Worm (Caenorhabditis elegans) whole organism, midembryonic: Measurements from ENCODE around the gene ify-1.

ENCODE experiments used
- T22C8.4 ChIP-seq: fragments of 200-800 bp; sonication (Bioruptor generic); IDR thresholded peaks from 2 replicates; pipeline ENCODE4 v1.3.6; 2022; ENCODE audit warnings: missing genetic modification characterization, missing compliant biosample characterization
- cog-1 ChIP-seq: sonication (generic microtip); optimal IDR thresholded peaks from 2 replicates; lab custom pipeline; 2016; ENCODE audit warnings: missing genetic modification characterization, missing compliant biosample characterization
- flt-1 ChIP-seq: fragments of 200-800 bp; sonication (Bioruptor generic); IDR thresholded peaks from 2 replicates; pipeline ENCODE4 v1.3.6; 2022; ENCODE audit warnings: missing genetic modification characterization, missing compliant biosample characterization
- klf-2 ChIP-seq: fragments of 200-800 bp; sonication (Bioruptor generic); conservative IDR thresholded peaks from 2 replicates; pipeline ENCODE4 v1.3.6; 2022; ENCODE audit warnings: missing genetic modification reagents, missing genetic modification characterization, missing compliant biosample characterization
- med-1 ChIP-seq: sonication (generic microtip); optimal IDR thresholded peaks from 2 replicates; lab custom pipeline; 2017; ENCODE audit warnings: missing genetic modification characterization, mild to moderate bottlenecking, missing compliant biosample characterization, antibody characterized with exemption, missing genetic modification reagents; ENCODE audit not compliant: insufficient read depth
- ref-1 ChIP-seq: fragments of 200-800 bp; sonication (Bioruptor generic); conservative IDR thresholded peaks from 2 replicates; pipeline ENCODE4 v1.3.6; 2022; ENCODE audit warnings: missing genetic modification reagents, missing genetic modification characterization, missing compliant biosample characterization
- tab-1 ChIP-seq: fragments of 200-800 bp; sonication (Bioruptor generic); IDR thresholded peaks from 2 replicates; pipeline ENCODE4 v1.3.6; 2022; ENCODE audit warnings: missing genetic modification characterization, missing compliant biosample characterization
- ztf-23 ChIP-seq: fragments of 200-800 bp; sonication (Bioruptor generic); IDR thresholded peaks from 2 replicates; pipeline ENCODE4 v1.3.6; 2022; ENCODE audit warnings: missing genetic modification reagents, missing genetic modification characterization, missing compliant biosample characterization
- ztf-29 ChIP-seq: fragments of 200-800 bp; sonication (Bioruptor generic); IDR thresholded peaks from 2 replicates; pipeline ENCODE4 v1.3.6; 2022; ENCODE audit warnings: missing genetic modification reagents, missing genetic modification characterization, missing compliant biosample characterization

The ify-1 gene

DNA sequence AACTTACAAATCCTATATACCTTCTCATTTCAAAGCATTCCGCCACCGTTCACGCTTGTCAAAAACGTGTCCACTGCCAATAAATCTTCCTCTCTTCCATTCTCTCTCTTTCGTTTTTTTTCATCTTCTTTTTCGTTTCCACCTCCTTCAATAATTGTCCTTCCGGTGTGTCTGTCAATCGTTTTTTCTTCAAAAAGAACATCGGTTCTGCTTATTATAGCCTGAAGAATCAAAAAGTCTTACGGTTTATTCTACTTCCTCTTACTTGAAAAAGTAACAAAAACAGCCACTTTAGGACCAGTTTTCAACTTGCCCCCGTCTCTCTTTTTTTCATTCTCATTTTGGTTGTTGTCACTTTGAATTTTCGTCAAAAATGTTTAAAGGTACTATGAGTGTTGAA lies 5.7 kb downstream of the ify-1 start:
- TF ChIP-seq klf-2 (GFP tag; lab: Robert Waterston, UW) (no peak), ztf-23 (no peak), tab-1 (GFP tag; lab: Robert Waterston, UW) (no peak), ztf-29 (no peak), flt-1 (GFP tag; lab: Robert Waterston, UW) (no peak), cog-1 (tag; lab: Kevin White, UChicago) (no peak), T22C8.4 (no peak), ref-1 (GFP tag; lab: Robert Waterston, UW) (no peak), med-1 (GFP tag; lab: Kevin White, UChicago) (no peak)

DNA sequence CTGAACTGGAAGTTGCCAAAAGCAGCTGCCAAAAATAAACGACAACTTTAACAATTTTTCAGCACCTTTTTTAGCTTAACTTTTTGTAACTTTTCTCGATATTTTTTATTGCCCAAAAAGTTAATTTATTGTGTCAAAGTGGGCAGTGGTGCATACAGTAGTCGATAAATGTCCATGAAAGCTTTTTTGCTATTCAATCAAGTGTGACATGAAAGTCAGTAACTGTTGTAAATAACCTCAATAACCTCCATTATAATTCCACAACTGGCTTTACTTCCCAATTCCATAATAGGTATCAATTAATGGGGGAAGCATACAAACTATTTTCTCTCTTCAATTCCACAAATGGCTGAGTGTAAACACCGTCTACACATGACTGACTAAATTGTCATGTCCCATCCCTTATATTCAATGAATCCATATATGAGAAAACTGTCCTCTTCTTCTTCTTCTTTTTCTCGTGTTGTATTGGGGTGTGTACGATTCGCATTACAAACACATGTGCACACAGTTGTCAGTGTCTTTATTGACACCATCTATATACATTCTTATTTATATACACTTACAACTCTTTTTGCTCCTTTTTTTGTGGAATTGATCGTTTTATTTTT lies 6.7 kb downstream of the ify-1 start:
- TF ChIP-seq ztf-23 (no peak), tab-1 (GFP tag; lab: Robert Waterston, UW) (no peak), T22C8.4 (no peak), flt-1 (GFP tag; lab: Robert Waterston, UW) (no peak), med-1 (GFP tag; lab: Kevin White, UChicago) (no peak), klf-2 (GFP tag; lab: Robert Waterston, UW) (no peak), ztf-29 (no peak), ref-1 (GFP tag; lab: Robert Waterston, UW) (no peak), cog-1 (tag; lab: Kevin White, UChicago) (no peak)

DNA sequence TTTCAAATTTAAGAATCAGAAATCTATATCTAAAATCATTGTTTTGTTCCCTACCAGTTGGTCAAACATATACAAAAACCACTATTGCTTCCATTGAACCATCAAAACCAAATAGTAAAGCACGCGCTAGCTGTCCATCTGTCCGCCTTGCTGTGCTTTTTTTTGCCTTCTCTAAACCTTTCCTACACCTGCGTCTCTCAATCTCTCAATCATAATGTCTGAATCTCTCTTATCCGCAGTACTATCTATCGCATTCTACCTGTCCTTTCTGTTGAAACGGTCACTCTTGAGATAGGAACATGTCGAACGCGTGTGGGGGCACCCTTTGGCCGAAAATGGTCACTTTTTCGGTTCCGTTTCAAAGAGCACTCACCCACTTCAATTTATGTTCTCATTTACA lies 7.7 kb downstream of the ify-1 start:
- TF ChIP-seq med-1 (GFP tag; lab: Kevin White, UChicago) (no peak), cog-1 (tag; lab: Kevin White, UChicago) (peak; percentile 7)

DNA sequence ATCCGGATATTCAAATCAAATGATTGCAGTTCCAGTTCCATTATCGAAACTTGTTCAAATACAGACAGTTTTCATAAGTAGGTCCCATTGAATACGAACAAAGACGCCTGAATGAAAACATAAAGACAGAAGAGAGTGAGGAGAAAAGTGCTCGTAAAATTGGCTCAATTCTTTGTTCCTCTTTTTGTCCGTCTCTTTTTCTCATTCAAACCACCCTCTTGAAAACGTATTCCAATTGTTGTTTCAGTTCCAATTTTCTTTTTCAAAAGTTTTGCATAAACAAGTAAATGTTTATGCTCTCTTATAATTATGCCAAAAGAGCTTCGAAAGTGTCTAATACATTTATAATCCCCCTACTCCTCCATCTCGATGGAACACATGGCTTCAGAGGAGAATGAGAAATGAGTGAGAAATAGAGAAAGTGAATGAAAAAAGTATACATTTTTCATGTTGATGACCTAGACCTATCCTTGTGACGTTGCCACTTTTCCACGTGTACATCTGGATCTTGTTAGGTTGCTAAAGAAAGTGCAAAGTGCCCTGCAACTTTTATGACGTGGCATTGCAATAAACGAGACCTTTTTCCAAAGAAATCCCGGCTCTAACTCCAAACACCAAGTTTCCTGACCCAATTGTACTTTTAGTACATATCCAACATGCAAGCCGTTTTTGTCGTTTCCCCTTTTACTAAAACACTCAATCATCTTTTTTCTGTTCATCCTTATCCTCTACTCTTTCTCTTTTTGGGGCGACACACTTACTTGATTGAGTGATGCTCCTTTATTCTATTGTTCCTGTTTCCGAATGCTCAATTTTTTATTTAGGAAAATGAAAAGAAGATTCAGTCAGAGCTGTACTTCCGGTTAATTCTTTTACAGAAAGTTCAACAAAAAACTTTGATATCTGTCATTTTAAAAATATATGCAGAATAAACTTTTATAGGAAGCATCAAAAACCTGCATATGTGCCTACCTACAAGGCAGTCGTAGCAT lies 8.5 kb downstream of the ify-1 start:
- TF ChIP-seq ztf-29 (no peak), ztf-23 (no peak), flt-1 (GFP tag; lab: Robert Waterston, UW) (no peak), T22C8.4 (no peak), cog-1 (tag; lab: Kevin White, UChicago) (no peak), ref-1 (GFP tag; lab: Robert Waterston, UW) (no peak), klf-2 (GFP tag; lab: Robert Waterston, UW) (no peak), tab-1 (GFP tag; lab: Robert Waterston, UW) (no peak), med-1 (GFP tag; lab: Kevin White, UChicago) (no peak)

DNA sequence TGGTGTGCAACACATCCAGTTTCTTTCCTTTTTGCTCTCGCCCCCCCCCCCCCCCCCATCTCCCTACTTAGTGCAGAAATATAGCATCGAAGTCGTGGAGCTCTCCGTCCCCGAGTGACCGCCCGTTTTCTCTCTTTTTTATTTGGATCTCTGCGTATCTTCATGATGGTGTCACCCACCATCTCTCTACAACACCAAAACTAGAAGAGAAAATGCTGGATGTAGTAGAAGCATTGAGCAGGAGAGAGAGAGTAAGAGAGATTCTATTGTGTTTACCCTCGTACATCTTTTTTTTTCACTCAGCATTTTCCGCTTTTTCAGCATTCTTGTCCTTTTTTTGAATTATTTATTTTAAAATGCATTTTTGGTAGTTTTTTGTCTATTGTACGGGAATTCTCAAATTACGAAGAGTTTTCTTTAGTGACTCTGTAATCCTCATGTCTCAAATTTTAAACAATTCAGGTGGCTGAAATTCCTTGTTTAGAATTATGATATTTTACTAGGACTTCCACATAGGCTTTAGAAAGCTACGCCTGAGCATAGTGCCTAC lies 12.5 kb downstream of the ify-1 start:
- TF ChIP-seq klf-2 (GFP tag; lab: Robert Waterston, UW): no peak
- TF ChIP-seq tab-1 (GFP tag; lab: Robert Waterston, UW): no peak
- no peak for TF ChIP-seq ztf-29
- TF ChIP-seq T22C8.4: no peak
- TF ChIP-seq ztf-23: no peak
- TF ChIP-seq med-1 (GFP tag; lab: Kevin White, UChicago): no peak

DNA sequence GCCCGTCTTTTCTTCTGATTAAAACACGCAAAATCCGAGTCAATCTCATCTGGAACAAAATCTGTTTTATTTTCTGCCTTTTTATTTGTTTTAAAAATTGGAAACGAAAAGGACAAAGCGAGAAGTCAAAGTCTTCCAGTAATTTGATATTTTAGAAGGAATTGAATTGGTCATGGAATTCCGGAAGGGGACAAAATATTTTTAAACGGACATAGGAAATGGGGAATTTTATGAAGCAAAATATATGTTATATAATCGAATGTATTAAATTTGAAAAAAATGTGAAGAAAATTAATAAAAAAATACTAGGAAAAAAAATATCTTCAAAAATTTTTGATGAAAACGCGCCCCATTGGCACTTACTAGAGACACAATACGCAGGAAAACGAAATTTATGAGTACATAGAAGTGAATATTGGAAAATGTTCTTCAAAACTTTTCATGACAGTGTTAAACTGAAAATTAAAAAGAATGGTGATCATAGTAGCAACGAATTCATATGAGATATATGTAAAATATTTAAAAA lies 14.3 kb downstream of the ify-1 start, which contains the start of gene F33G12.7:
Gene F33G12.7 (minus strand): TSS at position 51 of the 526 bp plus-strand sequence.
- TF ChIP-seq cog-1 (tag; lab: Kevin White, UChicago) (no peak), klf-2 (GFP tag; lab: Robert Waterston, UW) (no peak), ref-1 (GFP tag; lab: Robert Waterston, UW) (no peak)

DNA sequence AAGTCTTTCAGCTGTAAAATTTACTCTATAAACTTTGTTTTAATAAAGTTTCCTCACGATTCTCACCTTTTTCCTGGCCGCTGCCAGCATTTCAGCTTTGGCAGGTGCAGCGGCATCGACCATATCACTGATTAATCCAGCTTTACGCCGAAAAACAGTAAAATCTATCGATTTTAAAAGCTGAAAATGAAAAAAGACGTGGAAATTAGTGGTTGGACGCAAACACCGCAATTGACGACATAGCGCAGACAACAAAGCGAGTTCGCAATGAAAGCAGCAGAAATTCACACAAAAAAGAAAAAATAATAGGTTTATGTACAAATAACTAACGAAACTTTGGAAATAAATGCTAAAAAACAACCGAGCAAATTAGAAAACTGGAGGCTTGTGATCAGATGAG lies 15.1 kb downstream of the ify-1 start, which contains the start of gene golg-2:
Gene golg-2 (minus strand): TSS at position 180 of the 400 bp plus-strand sequence.
- TF ChIP-seq T22C8.4 (no peak), med-1 (GFP tag; lab: Kevin White, UChicago) (no peak), ztf-23 (no peak), ztf-29 (no peak), tab-1 (GFP tag; lab: Robert Waterston, UW) (no peak), klf-2 (GFP tag; lab: Robert Waterston, UW) (no peak), ref-1 (GFP tag; lab: Robert Waterston, UW) (no peak), cog-1 (tag; lab: Kevin White, UChicago) (no peak), flt-1 (GFP tag; lab: Robert Waterston, UW) (no peak)

DNA sequence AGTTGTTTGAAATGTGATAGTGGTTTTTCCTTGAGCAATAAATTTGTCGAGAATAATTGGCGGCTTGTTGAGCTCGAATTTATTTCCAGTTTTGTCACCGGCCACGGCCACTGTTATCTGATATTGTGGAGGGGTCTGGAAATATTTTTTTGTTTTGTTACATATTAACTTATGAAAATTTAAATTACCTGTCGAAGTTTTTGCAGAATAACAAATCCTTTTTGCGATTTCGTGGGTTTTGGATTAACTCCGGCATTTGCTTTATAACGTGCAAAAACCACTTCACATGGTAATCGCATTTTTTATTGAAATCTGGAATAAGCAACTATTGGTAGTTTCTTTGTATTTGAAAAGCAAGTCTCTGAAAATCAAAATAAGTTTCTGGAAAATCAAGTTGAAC lies 18.9 kb downstream of the ify-1 start, which contains the start of gene lrr-1:
Gene lrr-1 (minus strand): TSS at position 312 of the 400 bp plus-strand sequence.
- TF ChIP-seq flt-1 (GFP tag; lab: Robert Waterston, UW) (no peak), tab-1 (GFP tag; lab: Robert Waterston, UW) (no peak), T22C8.4 (no peak), klf-2 (GFP tag; lab: Robert Waterston, UW) (no peak), ztf-29 (no peak), ref-1 (GFP tag; lab: Robert Waterston, UW) (no peak), med-1 (GFP tag; lab: Kevin White, UChicago) (no peak), cog-1 (tag; lab: Kevin White, UChicago) (no peak), ztf-23 (no peak)

DNA sequence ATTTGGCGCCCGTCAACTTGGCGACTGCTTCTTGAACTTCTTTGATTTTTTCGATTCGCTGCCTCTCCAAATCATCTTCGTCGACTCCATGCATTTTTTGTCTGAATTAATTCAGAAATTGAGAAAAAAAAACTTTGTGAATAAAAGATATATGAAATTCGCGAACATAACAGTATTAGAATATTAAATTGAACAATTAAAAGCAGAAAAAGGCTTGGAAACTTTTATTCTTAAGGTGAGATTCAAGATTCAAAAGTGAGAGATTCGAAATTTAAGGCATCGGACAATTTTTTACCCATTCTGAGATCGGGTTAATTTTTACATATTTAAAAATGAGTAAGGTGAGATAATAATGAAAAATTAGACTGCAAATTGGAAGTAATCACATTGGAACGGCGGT lies 21.0 kb downstream of the ify-1 start, which contains the start of gene F33G12.3:
Gene F33G12.3 (minus strand): TSS at position 101 of the 400 bp plus-strand sequence.
- TF ChIP-seq T22C8.4 (no peak), flt-1 (GFP tag; lab: Robert Waterston, UW) (no peak), cog-1 (tag; lab: Kevin White, UChicago) (no peak), tab-1 (GFP tag; lab: Robert Waterston, UW) (no peak), klf-2 (GFP tag; lab: Robert Waterston, UW) (no peak), ztf-29 (no peak), ref-1 (GFP tag; lab: Robert Waterston, UW) (no peak), ztf-23 (no peak)
